Fruit fly (Drosophila melanogaster) whole organism, embryonic: ENCODE data around the gene Mo25.

Source experiments
- Adf1 ChIP-seq: fragments of 200-800 bp; sonication (Bioruptor generic); IDR thresholded peaks from 2 replicates; pipeline ENCODE4 v1.3.6; 2022; ENCODE audit warnings: missing biosample characterization, missing genetic modification characterization
- B-H1 ChIP-seq: fragments of 200-800 bp; sonication (Bioruptor generic); IDR thresholded peaks from 3 replicates; pipeline ENCODE4 v1.3.6; 2022; ENCODE audit warnings: missing biosample characterization, missing genetic modification characterization
- CG10565 ChIP-seq: fragments of 200-800 bp; sonication (Bioruptor generic); optimal IDR thresholded peaks from 3 replicates; lab custom pipeline; 2016; ENCODE audit warnings: missing biosample characterization, mild to moderate bottlenecking, missing genetic modification characterization
- CG11456 ChIP-seq: fragments of 200-800 bp; sonication (Bioruptor generic); IDR thresholded peaks from 3 replicates; pipeline ENCODE4 v1.3.6; 2022; ENCODE audit warnings: missing biosample characterization, missing genetic modification characterization
- CG11696 ChIP-seq: fragments of 200-800 bp; sonication (Bioruptor generic); IDR thresholded peaks from 2 replicates; pipeline ENCODE4 v1.3.6; 2022; ENCODE audit warnings: missing biosample characterization, missing genetic modification characterization
- CG1233 ChIP-seq: fragments of 200-800 bp; sonication (Bioruptor generic); optimal IDR thresholded peaks from 4 replicates; lab custom pipeline; 2018; ENCODE audit warnings: missing biosample characterization, mild to moderate bottlenecking, missing genetic modification characterization
- CG13624 ChIP-seq: fragments of 200-800 bp; sonication (Bioruptor generic); optimal IDR thresholded peaks from 2 replicates; lab custom pipeline; 2016; ENCODE audit warnings: missing biosample characterization, missing genetic modification characterization
- CG15269 ChIP-seq: fragments of 200-800 bp; sonication (Bioruptor generic); optimal IDR thresholded peaks from 2 replicates; lab custom pipeline; 2018; ENCODE audit warnings: missing biosample characterization, mild to moderate bottlenecking, missing genetic modification characterization, moderate library complexity
- CG17385 ChIP-seq: fragments of 200-800 bp; sonication (Bioruptor generic); optimal IDR thresholded peaks from 3 replicates; lab custom pipeline; 2018; ENCODE audit warnings: missing biosample characterization, mild to moderate bottlenecking, missing genetic modification characterization
- CG17612 ChIP-seq: fragments of 200-800 bp; sonication (Bioruptor generic); IDR thresholded peaks from 2 replicates; pipeline ENCODE4 v1.3.6; 2022; ENCODE audit warnings: missing biosample characterization, missing genetic modification characterization
- CG17802 ChIP-seq: fragments of 200-800 bp; sonication (Bioruptor generic); optimal IDR thresholded peaks from 2 replicates; lab custom pipeline; 2018; ENCODE audit warnings: missing biosample characterization, mild to moderate bottlenecking, missing genetic modification characterization, moderate library complexity
- CG1832 ChIP-seq: fragments of 200-800 bp; sonication (Bioruptor generic); optimal IDR thresholded peaks from 2 replicates; lab custom pipeline; 2017; ENCODE audit warnings: missing biosample characterization, mild to moderate bottlenecking, missing genetic modification characterization, inconsistent platforms
- CG2875 ChIP-seq: fragments of 200-800 bp; sonication (Bioruptor generic); optimal IDR thresholded peaks from 2 replicates; lab custom pipeline; 2017; ENCODE audit warnings: missing biosample characterization, mild to moderate bottlenecking, missing genetic modification characterization, missing genetic modification reagents
- CG4854 ChIP-seq: fragments of 200-800 bp; sonication (Bioruptor generic); optimal IDR thresholded peaks from 2 replicates; lab custom pipeline; 2016; ENCODE audit warnings: missing biosample characterization, missing genetic modification characterization, inconsistent platforms
- CG6854 ChIP-seq: fragments of 200-800 bp; sonication (Bioruptor generic); optimal IDR thresholded peaks from 3 replicates; lab custom pipeline; 2017; ENCODE audit warnings: missing biosample characterization, mild to moderate bottlenecking, missing genetic modification characterization
- CG7786 ChIP-seq: fragments of 200-800 bp; sonication (Bioruptor generic); optimal IDR thresholded peaks from 2 replicates; lab custom pipeline; 2016; ENCODE audit warnings: missing biosample characterization, missing genetic modification characterization
- CG8944 ChIP-seq: fragments of 200-800 bp; sonication (Bioruptor generic); optimal IDR thresholded peaks from 3 replicates; lab custom pipeline; 2016; ENCODE audit warnings: missing biosample characterization, missing genetic modification characterization
- CG9609 ChIP-seq: fragments of 200-800 bp; sonication (Bioruptor generic); optimal IDR thresholded peaks from 3 replicates; lab custom pipeline; 2016; ENCODE audit warnings: missing biosample characterization, missing genetic modification characterization
- Chrac-16 ChIP-seq: fragments of 200-800 bp; sonication (Bioruptor generic); optimal IDR thresholded peaks from 3 replicates; lab custom pipeline; 2016; ENCODE audit warnings: missing biosample characterization, missing genetic modification characterization
- Dek ChIP-seq: fragments of 200-800 bp; sonication (Bioruptor generic); optimal IDR thresholded peaks from 3 replicates; lab custom pipeline; 2019; ENCODE audit warnings: missing biosample characterization, mild to moderate bottlenecking, missing genetic modification characterization, moderate library complexity
- Doc2 ChIP-seq: fragments of 200-800 bp; sonication (Bioruptor generic); IDR thresholded peaks from 2 replicates; pipeline ENCODE4 v1.3.6; 2022; ENCODE audit warnings: missing biosample characterization, missing genetic modification characterization
- Eip74EF ChIP-seq, 2 experiments: fragments of 200-800 bp in 1 of 2; fragments of >200 bp in 1 of 2; sonication (Bioruptor generic) in 1 of 2; optimal IDR thresholded peaks; 2 replicates each; lab custom pipeline; 2017 to 2019; ENCODE audit warnings: missing biosample characterization in 2 of 2, missing genetic modification characterization in 2 of 2, mild to moderate bottlenecking in 1 of 2, moderate library complexity in 1 of 2
- HLH4C ChIP-seq: fragments of 200-800 bp; sonication (Bioruptor generic); IDR thresholded peaks from 3 replicates; pipeline ENCODE4 v1.3.6; 2022; ENCODE audit warnings: missing biosample characterization, missing genetic modification characterization; ENCODE audit not compliant: partially characterized antibody
- HmgD ChIP-seq: fragments of 200-800 bp; sonication (Bioruptor generic); optimal IDR thresholded peaks from 3 replicates; lab custom pipeline; 2016; ENCODE audit warnings: missing biosample characterization, missing genetic modification characterization
- Hr51 ChIP-seq, 2 experiments: fragments of 200-800 bp; sonication (Bioruptor generic); optimal IDR thresholded peaks; 2 replicates in 1 of 2; 3 replicates in 1 of 2; lab custom pipeline; 2016 to 2018; ENCODE audit warnings: missing biosample characterization in 2 of 2, missing genetic modification characterization in 2 of 2, mild to moderate bottlenecking in 1 of 2, moderate library complexity in 1 of 2
- Lhr ChIP-seq: fragments of 200-800 bp; sonication (Bioruptor generic); optimal IDR thresholded peaks from 3 replicates; lab custom pipeline; 2017; ENCODE audit warnings: mild to moderate bottlenecking, missing biosample characterization, missing genetic modification reagents, missing genetic modification characterization
- MTF-1 ChIP-seq: fragments of 200-800 bp; sonication (Bioruptor generic); optimal IDR thresholded peaks from 2 replicates; lab custom pipeline; 2018; ENCODE audit warnings: missing biosample characterization, mild to moderate bottlenecking, missing genetic modification characterization, borderline replicate concordance
- NK7.1 ChIP-seq: fragments of 200-800 bp; sonication (Bioruptor generic); optimal IDR thresholded peaks from 3 replicates; lab custom pipeline; 2016; ENCODE audit warnings: missing biosample characterization, missing genetic modification characterization
- Nf-YB ChIP-seq: fragments of 200-800 bp; sonication (Bioruptor generic); optimal IDR thresholded peaks from 3 replicates; lab custom pipeline; 2019; ENCODE audit warnings: missing biosample characterization, mild to moderate bottlenecking, missing genetic modification characterization, moderate library complexity
- Optix ChIP-seq: fragments of 200-800 bp; sonication (Bioruptor generic); IDR thresholded peaks from 3 replicates; pipeline ENCODE4 v1.3.6; 2022; ENCODE audit warnings: missing biosample characterization, missing genetic modification characterization
- Vsx1 ChIP-seq: fragments of 200-800 bp; sonication (Bioruptor generic); optimal IDR thresholded peaks from 2 replicates; lab custom pipeline; 2017; ENCODE audit warnings: missing biosample characterization, mild to moderate bottlenecking, missing genetic modification characterization, missing genetic modification reagents
- ato ChIP-seq: fragments of 200-800 bp; sonication (Bioruptor generic); IDR thresholded peaks from 2 replicates; pipeline ENCODE4 v1.3.6; 2022; ENCODE audit warnings: missing biosample characterization, missing genetic modification characterization; ENCODE audit not compliant: partially characterized antibody
- az2 ChIP-seq: fragments of 200-800 bp; sonication (Bioruptor generic); optimal IDR thresholded peaks from 3 replicates; lab custom pipeline; 2016; ENCODE audit warnings: missing biosample characterization, missing genetic modification characterization
- da ChIP-seq: fragments of 200-800 bp; sonication (Bioruptor generic); optimal IDR thresholded peaks from 2 replicates; lab custom pipeline; 2016; ENCODE audit warnings: missing biosample characterization, missing genetic modification characterization
- danr ChIP-seq: fragments of 200-800 bp; sonication (Bioruptor generic); IDR thresholded peaks from 2 replicates; pipeline ENCODE4 v1.3.6; 2022; ENCODE audit warnings: missing biosample characterization, missing genetic modification characterization
- dpn ChIP-seq, 2 experiments: fragments of 200-800 bp; sonication (Bioruptor generic); optimal IDR thresholded peaks; 3 replicates each; lab custom pipeline; 2016; ENCODE audit warnings: missing biosample characterization in 2 of 2, missing genetic modification characterization in 2 of 2
- en ChIP-seq: fragments of 200-800 bp; sonication (Bioruptor generic); optimal IDR thresholded peaks from 2 replicates; lab custom pipeline; 2016; ENCODE audit warnings: missing biosample characterization, missing genetic modification characterization
- fd3F ChIP-seq: fragments of 200-800 bp; sonication (Bioruptor generic); optimal IDR thresholded peaks from 2 replicates; lab custom pipeline; 2018; ENCODE audit warnings: missing biosample characterization, mild to moderate bottlenecking, missing genetic modification characterization, moderate library complexity
- gfzf ChIP-seq: fragments of 200-800 bp; sonication (Bioruptor generic); optimal IDR thresholded peaks from 2 replicates; lab custom pipeline; 2016; ENCODE audit warnings: missing biosample characterization, mild to moderate bottlenecking, missing genetic modification characterization, moderate library complexity
- gro ChIP-seq: fragments of 200-800 bp; sonication (Bioruptor generic); optimal IDR thresholded peaks from 2 replicates; lab custom pipeline; 2016; ENCODE audit warnings: missing biosample characterization, missing genetic modification characterization
- insv ChIP-seq, 2 experiments: fragments of 200-800 bp; sonication (Bioruptor generic); optimal IDR thresholded peaks; 3 replicates each; lab custom pipeline; 2016 to 2018; ENCODE audit warnings: missing biosample characterization in 2 of 2, missing genetic modification characterization in 2 of 2
- lov ChIP-seq, 2 experiments: fragments of 200-800 bp in 1 of 2; fragments of >200 bp in 1 of 2; sonication (Bioruptor generic) in 1 of 2; IDR thresholded peaks in 1 of 2; optimal IDR thresholded peaks in 1 of 2; 2 replicates in 1 of 2; 3 replicates in 1 of 2; pipeline versions ENCODE4 v1.3.6 to Lab custom; 2017 to 2022; ENCODE audit warnings: missing biosample characterization in 1 of 2, missing genetic modification characterization in 1 of 2
- otp ChIP-seq: fragments of 200-800 bp; sonication (Bioruptor generic); IDR thresholded peaks from 3 replicates; pipeline ENCODE4, ENCODE4 v1.3.6; 2022; ENCODE audit warnings: missing biosample characterization, missing genetic modification characterization
- scrt ChIP-seq: fragments of 200-800 bp; sonication (Bioruptor generic); optimal IDR thresholded peaks from 2 replicates; lab custom pipeline; 2018; ENCODE audit warnings: missing biosample characterization, mild to moderate bottlenecking, missing genetic modification characterization, moderate library complexity
- sna ChIP-seq: fragments of 200-800 bp; sonication (Bioruptor generic); IDR thresholded peaks from 2 replicates; pipeline ENCODE4 v1.3.6; 2022; ENCODE audit warnings: missing biosample characterization, missing genetic modification characterization; ENCODE audit not compliant: partially characterized antibody
- tna ChIP-seq: fragments of 200-800 bp; sonication (Bioruptor generic); IDR thresholded peaks from 2 replicates; pipeline ENCODE4 v1.3.6; 2022; ENCODE audit warnings: missing biosample characterization, missing genetic modification characterization; ENCODE audit not compliant: partially characterized antibody
- wek ChIP-seq: fragments of 200-800 bp; sonication (Bioruptor generic); optimal IDR thresholded peaks from 3 replicates; lab custom pipeline; 2018; ENCODE audit warnings: missing biosample characterization, mild to moderate bottlenecking, missing genetic modification characterization, moderate library complexity
- zfh1 ChIP-seq: fragments of 200-800 bp; sonication (Bioruptor generic); IDR thresholded peaks from 3 replicates; pipeline ENCODE4 v1.3.6; 2022; ENCODE audit warnings: missing biosample characterization, missing genetic modification characterization
- zfh2 ChIP-seq: fragments of 200-800 bp; sonication (Bioruptor generic); optimal IDR thresholded peaks from 2 replicates; lab custom pipeline; 2016; ENCODE audit warnings: missing biosample characterization, missing genetic modification characterization

The Mo25 gene

DNA sequence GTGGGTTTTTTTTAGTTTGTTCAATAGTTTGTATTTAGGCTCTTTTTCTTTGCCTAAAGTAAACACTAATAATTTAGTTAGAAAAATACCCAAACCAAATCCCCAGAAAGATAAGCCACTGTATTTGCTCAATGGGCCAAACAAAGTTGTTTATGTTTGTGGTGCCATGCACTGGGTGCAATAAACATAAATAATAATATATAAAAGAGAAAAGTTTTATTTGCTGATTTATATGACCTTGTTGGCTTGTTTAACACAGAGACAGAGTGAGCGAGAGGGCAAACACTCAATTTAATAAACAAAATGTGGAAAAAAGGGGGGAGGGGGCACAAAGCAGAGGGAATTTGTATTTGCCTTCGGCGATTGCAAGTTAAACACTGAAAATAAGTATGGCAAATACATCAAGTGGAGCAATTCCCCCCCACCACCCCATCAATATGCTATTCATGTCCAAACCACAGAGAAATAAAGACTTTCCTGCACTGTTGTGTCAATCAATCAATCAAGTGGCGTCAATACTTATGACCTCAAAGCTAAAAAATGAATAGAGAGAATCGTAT is 25.3 kb upstream of the Mo25 start (continued):
- no peak for TF ChIP-seq gfzf
- TF ChIP-seq Lhr (GFP tag; lab: Kevin White, UChicago), result peak; percentile 38
- peak; percentile 36 for TF ChIP-seq Nf-YB (GFP tag; lab: Kevin White, UChicago)
- no peak for TF ChIP-seq fd3F (GFP tag; lab: Kevin White, UChicago)
- TF ChIP-seq CG8944 (GFP tag; lab: Kevin White, UChicago), result no peak
- TF ChIP-seq zfh2, result no peak
- no peak for TF ChIP-seq CG7786 (GFP tag; lab: Kevin White, UChicago)
- peak; percentile 5 for TF ChIP-seq wek (GFP tag; lab: Kevin White, UChicago)
- no peak for TF ChIP-seq da
- no peak for TF ChIP-seq CG11456
- no peak for TF ChIP-seq insv (GFP tag; optimal IDR thresholded peaks at IDR 0.05; lab: Kevin White, UChicago)
- TF ChIP-seq Doc2 (GFP tag; lab: Robert Waterston, UW), result no peak
- TF ChIP-seq CG10565 (GFP tag; lab: Kevin White, UChicago), result no peak
- no peak for TF ChIP-seq lov (optimal IDR thresholded peaks at IDR 0.05; lab: Kevin White, UChicago)
- TF ChIP-seq lov (GFP tag; IDR thresholded peaks at IDR 0.05; lab: Robert Waterston, UW), result no peak; the same call in 2 of the 3 replicates
- TF ChIP-seq gro (GFP tag; lab: Kevin White, UChicago), result no peak
- TF ChIP-seq sna (GFP tag; lab: Robert Waterston, UW), result no peak
- no peak for TF ChIP-seq dpn (GFP tag; optimal IDR thresholded peaks at IDR 0.05; lab: Kevin White, UChicago)
- no peak for TF ChIP-seq HmgD (GFP tag; lab: Kevin White, UChicago)
- TF ChIP-seq en (GFP tag; lab: Kevin White, UChicago), result no peak
- no peak for TF ChIP-seq Hr51 (GFP tag; optimal IDR thresholded peaks at IDR 0.05; lab: Kevin White, UChicago)
- no peak for TF ChIP-seq NK7.1 (GFP tag; lab: Kevin White, UChicago)
- TF ChIP-seq HLH4C (GFP tag; lab: Robert Waterston, UW), result no peak
- TF ChIP-seq Vsx1 (GFP tag; lab: Kevin White, UChicago), result peak; percentile 71
- no peak for TF ChIP-seq CG13624 (GFP tag; lab: Kevin White, UChicago)
- TF ChIP-seq CG17385, result no peak
- TF ChIP-seq B-H1 (GFP tag; lab: Robert Waterston, UW), result no peak
- TF ChIP-seq Dek (tag; lab: Kevin White, UChicago), result no peak
- no peak for TF ChIP-seq Optix (GFP tag; lab: Robert Waterston, UW)
- TF ChIP-seq az2 (GFP tag; lab: Kevin White, UChicago), result no peak
- no peak for TF ChIP-seq Chrac-16 (GFP tag; lab: Kevin White, UChicago)
- peak; percentile 47 for TF ChIP-seq MTF-1 (GFP tag; lab: Kevin White, UChicago)
- TF ChIP-seq CG9609 (GFP tag; lab: Kevin White, UChicago), result no peak
- no peak for TF ChIP-seq CG11696 (GFP tag; lab: Robert Waterston, UW)
- TF ChIP-seq CG2875, result peak; percentile 70
- TF ChIP-seq CG4854 (GFP tag; lab: Kevin White, UChicago), result no peak
- TF ChIP-seq CG6854 (GFP tag; lab: Kevin White, UChicago), result no peak
- TF ChIP-seq danr, result no peak
- no peak for TF ChIP-seq Eip74EF (GFP tag; optimal IDR thresholded peaks at IDR 0.05; lab: Kevin White, UChicago)
- no peak for TF ChIP-seq otp
- TF ChIP-seq zfh1 (GFP tag; lab: Robert Waterston, UW), result no peak
- TF ChIP-seq scrt (GFP tag; lab: Kevin White, UChicago), result no peak
- peak; percentile 40 for TF ChIP-seq CG1233 (GFP tag; lab: Kevin White, UChicago)
- TF ChIP-seq Adf1 (GFP tag; lab: Robert Waterston, UW), result no peak
- TF ChIP-seq CG17612 (GFP tag; lab: Robert Waterston, UW), result no peak
- TF ChIP-seq CG17802 (tag; lab: Kevin White, UChicago), result no peak
- no peak for TF ChIP-seq CG15269
- TF ChIP-seq ato, result no peak
- TF ChIP-seq CG1832 (GFP tag; lab: Kevin White, UChicago), result no peak
- no peak for TF ChIP-seq tna (GFP tag; lab: Robert Waterston, UW)
